Fruit fly (Drosophila melanogaster) Kc167 (cell line): Measurements from ENCODE around the gene CG15249.

ENCODE experiments used
- Myc ChIP-seq: fragments of >200 bp; optimal IDR thresholded peaks from 2 replicates; lab custom pipeline; 2017; ENCODE audit warnings: missing external identifiers
- Sin3A ChIP-seq: fragments of >200 bp; optimal IDR thresholded peaks from 2 replicates; lab custom pipeline; 2018; ENCODE audit warnings: missing external identifiers
- h ChIP-seq: fragments of >200 bp; optimal IDR thresholded peaks from 3 replicates; lab custom pipeline; 2018; ENCODE audit warnings: missing external identifiers
- insv ChIP-seq: fragments of >200 bp; optimal IDR thresholded peaks from 3 replicates; lab custom pipeline; 2018; ENCODE audit warnings: missing external identifiers
- psq ChIP-seq: fragments of >200 bp; optimal IDR thresholded peaks from 2 replicates; lab custom pipeline; 2017; ENCODE audit warnings: missing external identifiers
- ttk ChIP-seq: sonication (Bioruptor generic); optimal IDR thresholded peaks from 2 replicates; lab custom pipeline; 2017; ENCODE audit warnings: missing external identifiers

The CG15249 gene

dm6 chrX:9899535-9900179 is at the start of gene CG15249:
Gene CG15249, minus strand, starts transcription at chrX:9899585.
- no peak for TF ChIP-seq Sin3A (lab: Kevin White, UChicago)
- no peak for TF ChIP-seq psq
- TF ChIP-seq ttk (lab: Kevin White, UChicago), result no peak
- no peak for TF ChIP-seq insv (lab: Kevin White, UChicago)

dm6 chrX:9932296-9932892 is 33.0 kb upstream of the CG15249 start:
- TF ChIP-seq insv (lab: Kevin White, UChicago) (no peak), ttk (lab: Kevin White, UChicago) (no peak), h (lab: Kevin White, UChicago) (no peak), psq (no peak), Myc (lab: Kevin White, UChicago) (no peak), Sin3A (lab: Kevin White, UChicago) (no peak)

- TF ChIP-seq Sin3A (lab: Kevin White, UChicago) (no peak), insv (lab: Kevin White, UChicago) (no peak), Myc (lab: Kevin White, UChicago) (no peak), psq (no peak), h (lab: Kevin White, UChicago) (no peak), ttk (lab: Kevin White, UChicago) (no peak)
Observed at dm6 chrX:9930882-9931281, 31.5 kb upstream of the CG15249 start, which contains the start of gene Idgf4. Gene Idgf4, minus strand, starts transcription at chrX:9930948.

dm6 chrX:9911751-9912150 is 12.4 kb upstream of the CG15249 start:
- TF ChIP-seq ttk (lab: Kevin White, UChicago) (no peak), Sin3A (lab: Kevin White, UChicago) (no peak), insv (lab: Kevin White, UChicago) (no peak), Myc (lab: Kevin White, UChicago) (no peak), psq (no peak), h (lab: Kevin White, UChicago) (no peak)

- TF ChIP-seq psq (no peak), ttk (lab: Kevin White, UChicago) (no peak), Myc (lab: Kevin White, UChicago) (no peak), Sin3A (lab: Kevin White, UChicago) (no peak), insv (lab: Kevin White, UChicago) (no peak), h (lab: Kevin White, UChicago) (no peak)
Observed at dm6 chrX:9911026-9911425, 11.6 kb upstream of the CG15249 start, which contains the start of gene CG1986. Gene CG1986, minus strand, starts transcription at chrX:9911126.

dm6 chrX:9909384-9909783 is 10.0 kb upstream of the CG15249 start:
- TF ChIP-seq ttk (lab: Kevin White, UChicago) (no peak), Myc (lab: Kevin White, UChicago) (no peak), psq (no peak), insv (lab: Kevin White, UChicago) (no peak), h (lab: Kevin White, UChicago) (no peak)

dm6 chrX:9897599-9897998 is 1.8 kb downstream of the CG15249 start:
- TF ChIP-seq h (lab: Kevin White, UChicago), result no peak
- no peak for TF ChIP-seq psq
- TF ChIP-seq Sin3A (lab: Kevin White, UChicago), result no peak
- no peak for TF ChIP-seq ttk (lab: Kevin White, UChicago)
- TF ChIP-seq insv (lab: Kevin White, UChicago), result no peak
- no peak for TF ChIP-seq Myc (lab: Kevin White, UChicago)

- TF ChIP-seq psq, result no peak
- TF ChIP-seq Sin3A (lab: Kevin White, UChicago), result no peak
- TF ChIP-seq Myc (lab: Kevin White, UChicago), result no peak
- TF ChIP-seq ttk (lab: Kevin White, UChicago), result no peak
- no peak for TF ChIP-seq insv (lab: Kevin White, UChicago)
- TF ChIP-seq h (lab: Kevin White, UChicago), result no peak
Observed at dm6 chrX:9892834-9893233, 6.6 kb downstream of the CG15249 start.

- TF ChIP-seq Myc (lab: Kevin White, UChicago), result no peak
- TF ChIP-seq ttk (lab: Kevin White, UChicago), result no peak
- TF ChIP-seq h (lab: Kevin White, UChicago), result no peak
- no peak for TF ChIP-seq insv (lab: Kevin White, UChicago)
- TF ChIP-seq psq, result no peak
- no peak for TF ChIP-seq Sin3A (lab: Kevin White, UChicago)
Observed at dm6 chrX:9889686-9890085, 9.7 kb downstream of the CG15249 start.

- no peak for TF ChIP-seq Sin3A (lab: Kevin White, UChicago)
- no peak for TF ChIP-seq psq
- no peak for TF ChIP-seq ttk (lab: Kevin White, UChicago)
- no peak for TF ChIP-seq Myc (lab: Kevin White, UChicago)
- no peak for TF ChIP-seq insv (lab: Kevin White, UChicago)
- no peak for TF ChIP-seq h (lab: Kevin White, UChicago)
Observed at dm6 chrX:9885363-9885762, 14.0 kb downstream of the CG15249 start.

- TF ChIP-seq psq (no peak), ttk (lab: Kevin White, UChicago) (no peak), Sin3A (lab: Kevin White, UChicago) (no peak), insv (lab: Kevin White, UChicago) (no peak), h (lab: Kevin White, UChicago) (no peak), Myc (lab: Kevin White, UChicago) (no peak)
Observed at dm6 chrX:9884221-9884620, 15.2 kb downstream of the CG15249 start, which contains the start of gene CG9691. Gene CG9691, plus strand, starts transcription at chrX:9884442.

dm6 chrX:9882900-9883299 is 16.5 kb downstream of the CG15249 start:
- TF ChIP-seq psq (no peak), Myc (lab: Kevin White, UChicago) (no peak), ttk (lab: Kevin White, UChicago) (no peak), insv (lab: Kevin White, UChicago) (no peak), Sin3A (lab: Kevin White, UChicago) (no peak), h (lab: Kevin White, UChicago) (no peak)
